Worm (Caenorhabditis elegans) whole organism, early embryonic: ENCODE data around the gene srsx-11.

ENCODE experiments used
- B0310.2 ChIP-seq: sonication (generic microtip); optimal IDR thresholded peaks from 2 replicates; lab custom pipeline; 2016; ENCODE audit warnings: mild to moderate bottlenecking, missing genetic modification characterization, missing compliant biosample characterization
- F13C5.2 ChIP-seq: sonication (generic microtip); optimal IDR thresholded peaks from 2 replicates; lab custom pipeline; 2017; ENCODE audit warnings: mild to moderate bottlenecking, missing genetic modification characterization, inconsistent platforms, missing compliant biosample characterization
- aly-1 ChIP-seq: sonication (generic microtip); optimal IDR thresholded peaks from 2 replicates; lab custom pipeline; 2016; ENCODE audit warnings: missing genetic modification characterization, missing compliant biosample characterization
- ama-1 ChIP-seq: fragments of 150-350 bp; optimal IDR thresholded peaks from 2 replicates; lab custom pipeline; 2014
- ceh-13 ChIP-seq: fragments of 200-800 bp; sonication (Bioruptor generic); optimal IDR thresholded peaks from 2 replicates; lab custom pipeline; 2018; ENCODE audit warnings: mild to moderate bottlenecking, missing genetic modification characterization, missing compliant biosample characterization
- ceh-36 ChIP-seq: sonication (generic microtip); optimal IDR thresholded peaks from 2 replicates; lab custom pipeline; 2016; ENCODE audit warnings: missing genetic modification characterization, inconsistent platforms, missing compliant biosample characterization
- ets-7 ChIP-seq: sonication (generic microtip); optimal IDR thresholded peaks from 2 replicates; lab custom pipeline; 2016; ENCODE audit warnings: missing genotype, missing genetic modification characterization, missing compliant biosample characterization
- flt-1 ChIP-seq: fragments of 200-800 bp; sonication (Bioruptor generic); IDR thresholded peaks from 2 replicates; pipeline ENCODE4 v1.3.6; 2022; ENCODE audit warnings: missing genetic modification characterization, missing compliant biosample characterization
- hmbx-1 ChIP-seq: sonication (generic microtip); optimal IDR thresholded peaks from 2 replicates; lab custom pipeline; 2016; ENCODE audit warnings: mild to moderate bottlenecking, missing genetic modification characterization, missing compliant biosample characterization
- hnd-1 ChIP-seq: sonication (generic microtip); optimal IDR thresholded peaks from 2 replicates; lab custom pipeline; 2016; ENCODE audit warnings: missing genetic modification characterization, missing compliant biosample characterization
- scrt-1 ChIP-seq: fragments of 200-800 bp; sonication (Bioruptor generic); IDR thresholded peaks from 2 replicates; pipeline ENCODE4 v1.3.6; 2022; ENCODE audit warnings: missing genetic modification characterization, missing compliant biosample characterization
- sea-1 ChIP-seq: fragments of 200-800 bp; sonication (Bioruptor generic); conservative IDR thresholded peaks from 2 replicates; pipeline ENCODE4 v1.3.6; 2022; ENCODE audit warnings: missing genetic modification characterization, missing compliant biosample characterization
- tra-4 ChIP-seq: sonication (generic microtip); optimal IDR thresholded peaks from 2 replicates; lab custom pipeline; 2017; ENCODE audit warnings: missing genetic modification characterization, missing compliant biosample characterization

DNA sequence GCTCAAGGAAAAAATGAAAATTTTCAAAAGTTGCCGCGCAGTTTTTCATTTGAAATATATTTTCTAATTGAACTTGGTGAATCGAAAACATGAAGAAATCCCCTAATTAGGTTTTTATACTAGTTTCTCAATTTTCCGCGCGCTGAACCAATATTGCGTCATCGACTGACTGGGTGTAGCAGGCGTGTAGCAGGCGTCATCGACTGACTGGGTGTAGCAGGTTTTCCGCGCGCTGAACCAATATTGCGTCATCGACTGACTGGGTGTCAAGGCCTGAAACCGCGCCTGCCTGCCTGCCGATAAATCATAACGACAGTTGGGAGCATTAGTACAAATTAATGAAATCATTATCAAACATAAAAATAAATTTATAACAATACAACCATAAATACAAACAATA, 44.4 kb upstream of the srsx-11 start:
- TF ChIP-seq aly-1 (tag; lab: Kevin White, UChicago): no peak
- TF ChIP-seq ama-1 (lab: Kevin White, UChicago): no peak
- TF ChIP-seq hnd-1 (tag; lab: Kevin White, UChicago): no peak
- no peak for TF ChIP-seq flt-1 (GFP tag; lab: Robert Waterston, UW)
- no peak for TF ChIP-seq ceh-36 (tag; lab: Kevin White, UChicago)
- no peak for TF ChIP-seq F13C5.2
- no peak for TF ChIP-seq B0310.2
- TF ChIP-seq sea-1 (GFP tag; lab: Robert Waterston, UW): no peak
- no peak for TF ChIP-seq scrt-1 (GFP tag; lab: Robert Waterston, UW)
- no peak for TF ChIP-seq hmbx-1 (tag; lab: Kevin White, UChicago)
- TF ChIP-seq ceh-13: no peak
- no peak for TF ChIP-seq ets-7 (tag; lab: Kevin White, UChicago)
- no peak for TF ChIP-seq tra-4 (tag; lab: Kevin White, UChicago)
